Fruit fly (Drosophila melanogaster) whole organism, embryonic: ENCODE results near the gene CIA30.

ENCODE experiments used
- ATbp ChIP-seq: fragments of 200-800 bp; sonication (Bioruptor generic); optimal IDR thresholded peaks from 2 replicates; lab custom pipeline; 2017; ENCODE audit warnings: missing biosample characterization, mild to moderate bottlenecking, missing genetic modification characterization, missing genetic modification reagents
- Atf6 ChIP-seq: fragments of 200-800 bp; sonication (Bioruptor generic); IDR thresholded peaks from 2 replicates; pipeline ENCODE4 v1.3.6; 2022; ENCODE audit warnings: missing biosample characterization, missing genetic modification characterization
- CG10366 ChIP-seq: fragments of 200-800 bp; sonication (Bioruptor generic); IDR thresholded peaks from 2 replicates; pipeline ENCODE4 v1.3.6; 2022; ENCODE audit warnings: missing biosample characterization, missing genetic modification characterization
- CG10979 ChIP-seq: fragments of 200-800 bp; sonication (Bioruptor generic); optimal IDR thresholded peaks from 2 replicates; lab custom pipeline; 2018; ENCODE audit warnings: missing biosample characterization, mild to moderate bottlenecking, missing genetic modification characterization, moderate library complexity
- CG12299 ChIP-seq: fragments of 200-800 bp; sonication (Bioruptor generic); optimal IDR thresholded peaks from 2 replicates; lab custom pipeline; 2018; ENCODE audit warnings: missing biosample characterization, mild to moderate bottlenecking, missing genetic modification characterization
- CG13424 ChIP-seq: fragments of 200-800 bp; sonication (Bioruptor generic); optimal IDR thresholded peaks from 2 replicates; lab custom pipeline; 2019; ENCODE audit warnings: missing biosample characterization, mild to moderate bottlenecking, missing genetic modification characterization, moderate library complexity
- CG17359 ChIP-seq: fragments of 200-800 bp; sonication (Bioruptor generic); optimal IDR thresholded peaks from 3 replicates; lab custom pipeline; 2018; ENCODE audit warnings: missing biosample characterization, mild to moderate bottlenecking, missing genetic modification characterization, moderate library complexity
- CG1792 ChIP-seq: fragments of 200-800 bp; sonication (Bioruptor generic); optimal IDR thresholded peaks from 2 replicates; lab custom pipeline; 2016; ENCODE audit warnings: missing biosample characterization, missing genetic modification characterization
- CG2116 ChIP-seq: fragments of 200-800 bp; sonication (Bioruptor generic); optimal IDR thresholded peaks from 3 replicates; lab custom pipeline; 2018; ENCODE audit warnings: missing biosample characterization, mild to moderate bottlenecking, missing genetic modification characterization
- CG30403 ChIP-seq: fragments of 200-800 bp; sonication (Bioruptor generic); optimal IDR thresholded peaks from 3 replicates; lab custom pipeline; 2016; ENCODE audit warnings: missing biosample characterization, missing genetic modification characterization
- CG32772 ChIP-seq: fragments of 200-800 bp; sonication (Bioruptor generic); IDR thresholded peaks from 2 replicates; pipeline ENCODE4 v1.3.6; 2022; ENCODE audit warnings: missing biosample characterization, missing genetic modification characterization
- CG4360 ChIP-seq: fragments of 200-800 bp; sonication (Bioruptor generic); IDR thresholded peaks from 2 replicates; pipeline ENCODE4 v1.3.6; 2022; ENCODE audit warnings: missing biosample characterization, missing genetic modification characterization
- CG5953 ChIP-seq: fragments of 200-800 bp; sonication (Bioruptor generic); IDR thresholded peaks from 2 replicates; pipeline ENCODE4 v1.3.6; 2022; ENCODE audit warnings: missing biosample characterization, missing genetic modification characterization
- CG6683 ChIP-seq: fragments of 200-800 bp; sonication (Bioruptor generic); optimal IDR thresholded peaks from 2 replicates; lab custom pipeline; 2017; ENCODE audit warnings: missing biosample characterization, mild to moderate bottlenecking, missing genetic modification characterization, missing genetic modification reagents
- CG6689 ChIP-seq: fragments of 200-800 bp; sonication (Bioruptor generic); IDR thresholded peaks from 2 replicates; pipeline ENCODE4 v1.3.6; 2022; ENCODE audit warnings: missing biosample characterization, missing genetic modification characterization
- CG7372 ChIP-seq: fragments of 200-800 bp; sonication (Bioruptor generic); IDR thresholded peaks from 2 replicates; pipeline ENCODE4 v1.3.6; 2022; ENCODE audit warnings: missing biosample characterization, missing genetic modification characterization
- Camta ChIP-seq: fragments of 200-800 bp; sonication (Bioruptor generic); optimal IDR thresholded peaks from 2 replicates; lab custom pipeline; 2016; ENCODE audit warnings: missing biosample characterization, missing genetic modification characterization
- Gug ChIP-seq: fragments of 200-800 bp; sonication (Bioruptor generic); IDR thresholded peaks from 4 replicates; pipeline ENCODE4 v1.3.6; 2022; ENCODE audit warnings: missing biosample characterization, missing genetic modification characterization
- H15 ChIP-seq: fragments of 200-800 bp; sonication (Bioruptor generic); IDR thresholded peaks from 3 replicates; pipeline ENCODE4 v1.3.6; 2022; ENCODE audit warnings: missing biosample characterization, missing genetic modification characterization
- Hand ChIP-seq: fragments of 200-800 bp; sonication (Bioruptor generic); optimal IDR thresholded peaks from 2 replicates; lab custom pipeline; 2017; ENCODE audit warnings: mild to moderate bottlenecking, missing biosample characterization, missing genetic modification reagents, missing genetic modification characterization
- HmgZ ChIP-seq: fragments of 200-800 bp; sonication (Bioruptor generic); optimal IDR thresholded peaks from 2 replicates; lab custom pipeline; 2018; ENCODE audit warnings: missing biosample characterization, mild to moderate bottlenecking, missing genetic modification characterization
- Med ChIP-seq: fragments of 200-800 bp; sonication (Bioruptor generic); peaks from one replicate; lab custom pipeline; 2016; ENCODE audit warnings: missing biosample characterization, missing genetic modification characterization, mild to moderate bottlenecking, inconsistent platforms, moderate library complexity
- PHDP ChIP-seq: fragments of 200-800 bp; sonication (Bioruptor generic); optimal IDR thresholded peaks from 3 replicates; lab custom pipeline; 2018; ENCODE audit warnings: missing biosample characterization, mild to moderate bottlenecking, missing genetic modification characterization, moderate library complexity
- Rx ChIP-seq: fragments of 200-800 bp; sonication (Bioruptor generic); IDR thresholded peaks from 2 replicates; pipeline ENCODE4 v1.3.6; 2022; ENCODE audit warnings: missing biosample characterization, missing genetic modification characterization
- Ssrp ChIP-seq: fragments of 200-800 bp; sonication (Bioruptor generic); optimal IDR thresholded peaks from 2 replicates; lab custom pipeline; 2018; ENCODE audit warnings: missing biosample characterization, mild to moderate bottlenecking, missing genetic modification characterization, moderate library complexity
- Xbp1 ChIP-seq: fragments of 200-800 bp; sonication (Bioruptor generic); optimal IDR thresholded peaks from 3 replicates; lab custom pipeline; 2016; ENCODE audit warnings: missing biosample characterization, mild to moderate bottlenecking, missing genetic modification characterization
- Xrp1 ChIP-seq: fragments of 200-800 bp; sonication (Bioruptor generic); IDR thresholded peaks from 2 replicates; pipeline ENCODE4 v1.3.6; 2022; ENCODE audit warnings: missing biosample characterization, missing genetic modification characterization
- ap ChIP-seq: fragments of 200-800 bp; sonication (Bioruptor generic); IDR thresholded peaks from 2 replicates; pipeline ENCODE4 v1.3.6; 2022; ENCODE audit warnings: missing biosample characterization, missing genetic modification characterization
- ase ChIP-seq: fragments of 200-800 bp; sonication (Bioruptor generic); IDR thresholded peaks from 3 replicates; pipeline ENCODE4 v1.3.6; 2022; ENCODE audit warnings: missing biosample characterization, missing genetic modification characterization
- bigmax ChIP-seq: fragments of 200-800 bp; sonication (Bioruptor generic); optimal IDR thresholded peaks from 2 replicates; lab custom pipeline; 2018; ENCODE audit warnings: missing biosample characterization, mild to moderate bottlenecking, missing genetic modification characterization
- dmrt99B ChIP-seq: fragments of 200-800 bp; sonication (Bioruptor generic); optimal IDR thresholded peaks from 2 replicates; lab custom pipeline; 2018; ENCODE audit warnings: missing biosample characterization, mild to moderate bottlenecking, missing genetic modification characterization, moderate library complexity
- dpn ChIP-seq, 2 experiments: fragments of 200-800 bp; sonication (Bioruptor generic); optimal IDR thresholded peaks; 3 replicates each; lab custom pipeline; 2016; ENCODE audit warnings: missing biosample characterization in 2 of 2, missing genetic modification characterization in 2 of 2
- ems ChIP-seq: fragments of 200-800 bp; sonication (Bioruptor generic); optimal IDR thresholded peaks from 3 replicates; lab custom pipeline; 2016; ENCODE audit warnings: missing biosample characterization, missing genetic modification characterization
- eve ChIP-seq, 2 experiments: fragments of >200 bp; optimal IDR thresholded peaks; 2 replicates each; lab custom pipeline; 2017; ENCODE audit warnings: missing biosample characterization in 2 of 2, missing genetic modification characterization in 2 of 2
- fd102C ChIP-seq: fragments of 200-800 bp; sonication (Bioruptor generic); optimal IDR thresholded peaks from 2 replicates; lab custom pipeline; 2018; ENCODE audit warnings: missing biosample characterization, mild to moderate bottlenecking, missing genetic modification characterization, moderate library complexity
- fd96Cb ChIP-seq: fragments of 200-800 bp; sonication (Bioruptor generic); optimal IDR thresholded peaks from 2 replicates; lab custom pipeline; 2018; ENCODE audit warnings: missing biosample characterization, mild to moderate bottlenecking, missing genetic modification characterization, moderate library complexity
- nau ChIP-seq: fragments of 200-800 bp; sonication (Bioruptor generic); optimal IDR thresholded peaks from 3 replicates; lab custom pipeline; 2017; ENCODE audit warnings: missing biosample characterization, mild to moderate bottlenecking, missing genetic modification characterization, missing genetic modification reagents
- nerfin-2 ChIP-seq: fragments of 200-800 bp; sonication (Bioruptor generic); IDR thresholded peaks from 2 replicates; pipeline ENCODE4 v1.3.6; 2022; ENCODE audit warnings: missing biosample characterization, missing genetic modification characterization; ENCODE audit not compliant: partially characterized antibody
- phol ChIP-seq: fragments of 200-800 bp; sonication (Bioruptor generic); optimal IDR thresholded peaks from 3 replicates; lab custom pipeline; 2018; ENCODE audit warnings: missing biosample characterization, mild to moderate bottlenecking, missing genetic modification characterization, moderate library complexity
- prd ChIP-seq, 3 experiments: fragments of >200 bp in 2 of 3; fragments of 200-800 bp in 1 of 3; sonication (Bioruptor generic) in 1 of 3; optimal IDR thresholded peaks in 2 of 3; IDR thresholded peaks in 1 of 3; 2 replicates in 2 of 3; 3 replicates in 1 of 3; pipeline versions ENCODE4 v1.3.6 to Lab custom; 2017 to 2022; ENCODE audit warnings: missing biosample characterization in 1 of 3, missing genetic modification characterization in 1 of 3
- sens ChIP-seq: fragments of 200-800 bp; sonication (Bioruptor generic); peaks from one replicate; lab custom pipeline; 2016; ENCODE audit warnings: missing biosample characterization, missing genetic modification characterization
- slbo ChIP-seq: fragments of 200-800 bp; sonication (Bioruptor generic); IDR thresholded peaks from 2 replicates; pipeline ENCODE4 v1.3.6; 2022; ENCODE audit warnings: missing biosample characterization, missing genetic modification characterization
- stc ChIP-seq: fragments of 200-800 bp; sonication (Bioruptor generic); IDR thresholded peaks from 2 replicates; pipeline ENCODE4 v1.3.6; 2022; ENCODE audit warnings: missing biosample characterization, missing genetic modification characterization
- tin ChIP-seq: fragments of 200-800 bp; sonication (Bioruptor generic); optimal IDR thresholded peaks from 3 replicates; lab custom pipeline; 2016; ENCODE audit warnings: missing biosample characterization, missing genetic modification characterization
- unpg ChIP-seq: fragments of 200-800 bp; sonication (Bioruptor generic); optimal IDR thresholded peaks from 3 replicates; lab custom pipeline; 2018; ENCODE audit warnings: missing biosample characterization, mild to moderate bottlenecking, missing genetic modification characterization, moderate library complexity
- zfh1 ChIP-seq: fragments of 200-800 bp; sonication (Bioruptor generic); IDR thresholded peaks from 3 replicates; pipeline ENCODE4 v1.3.6; 2022; ENCODE audit warnings: missing biosample characterization, missing genetic modification characterization

Gene CIA30

DNA sequence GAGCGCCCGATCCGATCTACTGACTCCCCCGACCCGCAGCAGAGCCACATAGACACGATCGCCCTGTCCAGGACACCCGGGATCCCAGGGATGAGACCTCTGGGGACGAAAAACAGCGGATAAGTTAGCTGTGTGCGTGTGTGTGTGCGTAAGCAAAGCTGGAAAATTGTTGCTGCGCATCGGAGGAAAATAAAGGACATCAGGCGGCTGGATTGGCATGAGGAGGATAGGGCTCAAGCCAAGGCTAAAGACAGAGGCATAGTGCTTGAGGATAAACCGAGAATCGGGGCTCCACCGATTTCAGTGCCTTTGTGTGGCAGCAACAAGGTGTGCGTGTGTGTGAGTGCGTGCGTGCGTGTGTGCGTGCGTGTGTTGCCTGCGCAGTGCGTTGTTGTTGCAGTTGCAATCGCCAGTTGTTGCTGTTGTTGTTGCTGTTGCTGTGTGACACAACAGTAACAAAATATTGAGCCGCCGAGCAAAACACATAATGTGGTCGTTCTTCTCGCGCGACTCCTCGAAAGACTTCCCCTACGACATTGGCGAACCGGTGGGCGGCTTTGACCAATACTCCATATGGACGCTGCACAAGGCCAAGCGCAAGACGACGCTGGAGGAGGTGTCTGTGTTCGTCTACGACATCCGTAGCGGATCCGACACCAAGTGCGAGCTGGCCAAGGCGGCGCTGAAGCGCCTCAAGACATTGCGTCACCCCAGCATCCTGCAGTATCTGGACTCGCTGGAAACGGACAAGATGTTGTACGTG lies 12.7 kb downstream of the CIA30 start (continued):
- TF ChIP-seq nerfin-2 (GFP tag; lab: Robert Waterston, UW) (0 out of 2 replicates have a peak, but pooled peaks have one; percentile 34), CG4360 (GFP tag; lab: Robert Waterston, UW) (peak; percentile 90)
- TF ChIP-seq, all 482 proteins: peak for 21

DNA sequence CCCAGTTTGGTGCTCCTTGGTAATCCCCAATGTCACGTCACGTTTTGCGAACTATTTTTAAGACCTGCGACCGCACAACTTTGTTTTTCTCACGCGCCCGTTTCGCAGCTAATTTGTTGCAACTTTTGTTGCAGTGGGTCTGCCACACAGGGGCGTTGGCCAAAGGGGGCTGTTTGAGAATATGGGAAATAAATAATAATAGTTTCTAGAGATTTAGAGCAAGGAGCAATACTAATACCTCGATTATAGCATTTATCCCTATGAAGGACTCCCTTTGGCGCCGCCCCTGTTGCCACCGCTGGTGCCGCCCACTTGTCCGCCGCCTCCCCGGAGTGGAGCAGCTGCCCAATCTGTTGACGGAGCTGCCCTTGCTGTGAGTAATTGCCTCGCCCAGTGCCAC lies 18.5 kb downstream of the CIA30 start:
- peak; percentile 31 for TF ChIP-seq Xbp1 (GFP tag; lab: Kevin White, UChicago)
- peak; percentile 73 for TF ChIP-seq sens
- peak; percentile 59; the same call in 2 of the 3 replicates for TF ChIP-seq zfh1 (GFP tag; lab: Robert Waterston, UW)
- TF ChIP-seq ems (GFP tag; lab: Kevin White, UChicago) = peak; percentile 3
- peak; percentile 52 for TF ChIP-seq CG32772 (GFP tag; lab: Robert Waterston, UW)
- peak; percentile 20 for TF ChIP-seq CG10979
- TF ChIP-seq CG6689 (GFP tag; lab: Robert Waterston, UW) = peak; percentile 30; the same call in 1 of the 2 replicates
- no peak for TF ChIP-seq eve (GFP tag; optimal IDR thresholded peaks at IDR 0.05; lab: Kevin White, UChicago)
- no peak for TF ChIP-seq prd (optimal IDR thresholded peaks at IDR 0.05; lab: Kevin White, UChicago)
- TF ChIP-seq prd (GFP tag; IDR thresholded peaks at IDR 0.05; lab: Robert Waterston, UW) = peak; percentile 46; the same call in 1 of the 3 replicates
- TF ChIP-seq Ssrp (tag; lab: Kevin White, UChicago) = peak; percentile 11
- TF ChIP-seq CG10366 (GFP tag; lab: Robert Waterston, UW) = peak; percentile 43; the same call in 1 of the 2 replicates
- peak; percentile 9 for TF ChIP-seq phol (tag; lab: Kevin White, UChicago)
- TF ChIP-seq Med = peak; percentile 55
- TF ChIP-seq ATbp (GFP tag; lab: Kevin White, UChicago) = peak; percentile 46
- TF ChIP-seq CG5953 (GFP tag; lab: Robert Waterston, UW) = 0 out of 2 replicates have a peak, but pooled peaks have one; percentile 9
- no peak for TF ChIP-seq CG6683
- no peak for TF ChIP-seq nau (GFP tag; lab: Kevin White, UChicago)
- peak; percentile 53; the same call in 1 of the 3 replicates for TF ChIP-seq H15 (GFP tag; lab: Robert Waterston, UW)
- TF ChIP-seq slbo (GFP tag; lab: Robert Waterston, UW) = peak; percentile 46
- TF ChIP-seq stc (GFP tag; lab: Robert Waterston, UW) = 0 out of 2 replicates have a peak, but pooled peaks have one; percentile 27
- TF ChIP-seq dmrt99B (tag; lab: Kevin White, UChicago) = no peak
- TF ChIP-seq fd96Cb (tag; lab: Kevin White, UChicago) = peak; percentile 1
- peak; percentile 19 for TF ChIP-seq unpg (GFP tag; lab: Kevin White, UChicago)
- no peak for TF ChIP-seq CG12299
- TF ChIP-seq fd102C = no peak
- peak; percentile 61; the same call in 2 of the 3 replicates for TF ChIP-seq ase (GFP tag; lab: Robert Waterston, UW)
- TF ChIP-seq PHDP (tag; lab: Kevin White, UChicago) = no peak
- TF ChIP-seq Xrp1 = no peak
- no peak for TF ChIP-seq bigmax (GFP tag; lab: Kevin White, UChicago)
- peak; percentile 12 for TF ChIP-seq CG30403 (GFP tag; lab: Kevin White, UChicago)
- TF ChIP-seq Rx = peak; percentile 56; the same call in 1 of the 2 replicates
- no peak for TF ChIP-seq CG2116 (GFP tag; lab: Kevin White, UChicago)
- TF ChIP-seq Camta (GFP tag; lab: Kevin White, UChicago) = no peak
- no peak for TF ChIP-seq Atf6 (GFP tag; lab: Robert Waterston, UW)
- TF ChIP-seq CG1792 (GFP tag; lab: Kevin White, UChicago) = no peak
- TF ChIP-seq HmgZ = no peak
- TF ChIP-seq CG17359 (tag; lab: Kevin White, UChicago) = peak; percentile 37
- TF ChIP-seq tin (GFP tag; lab: Kevin White, UChicago) = peak; percentile 23
- 0 out of 2 replicates have a peak, but pooled peaks have one; percentile 11 for TF ChIP-seq ap (GFP tag; lab: Robert Waterston, UW)
- peak in 1 of 2 experiments; percentile 21 for TF ChIP-seq dpn (GFP tag; optimal IDR thresholded peaks at IDR 0.05; lab: Kevin White, UChicago)
- TF ChIP-seq CG13424 (tag; lab: Kevin White, UChicago) = peak; percentile 30
- peak; percentile 29; the same call in 1 of the 4 replicates for TF ChIP-seq Gug (GFP tag; lab: Robert Waterston, UW)
- TF ChIP-seq Hand (GFP tag; lab: Kevin White, UChicago) = no peak
- 0 out of 2 replicates have a peak, but pooled peaks have one; percentile 42 for TF ChIP-seq CG7372 (GFP tag; lab: Robert Waterston, UW)
